Fruit fly (Drosophila melanogaster): Measurements from ENCODE around the gene Spn28Dc.
A peak's percentile ranks its signal among the peaks of the same experiment; 100 is the strongest.

The Spn28Dc gene

dm6 chr2L:8000578-8001040, 6.4 kb downstream of the Spn28Dc start:
- no peak for TF ChIP-seq ovo (GFP tag; optimal IDR thresholded peaks at IDR 0.05)
- TF ChIP-seq CG14711 (tag; optimal IDR thresholded peaks at IDR 0.05), result peak; percentile 28
- TF ChIP-seq CG1620 (GFP tag; optimal IDR thresholded peaks at IDR 0.05), result no peak
- no peak for TF ChIP-seq bab1 (GFP tag; optimal IDR thresholded peaks at IDR 0.05)
- TF ChIP-seq Mnt (GFP tag; optimal IDR thresholded peaks at IDR 0.05), result peak; percentile 46
- peak; percentile 57 for TF ChIP-seq cic (GFP tag; optimal IDR thresholded peaks at IDR 0.05)
- peak; percentile 27 for TF ChIP-seq CG11617 (GFP tag; optimal IDR thresholded peaks at IDR 0.05)
- no peak for TF ChIP-seq Clk (GFP tag; optimal IDR thresholded peaks at IDR 0.05)
- TF ChIP-seq Hr96 (GFP tag; optimal IDR thresholded peaks at IDR 0.05), result no peak
- peak; percentile 92 for TF ChIP-seq kay (GFP tag; ENCODE audit: borderline replicate concordance)
- TF ChIP-seq CG33017 (tag; optimal IDR thresholded peaks at IDR 0.05), result peak; percentile 67
- TF ChIP-seq CG12768 (GFP tag; optimal IDR thresholded peaks at IDR 0.05), result peak; percentile 70
- peak; percentile 66 for TF ChIP-seq CG7045 (GFP tag; optimal IDR thresholded peaks at IDR 0.05)
- TF ChIP-seq CG5204 (GFP tag; optimal IDR thresholded peaks at IDR 0.05), result no peak
- no peak for TF ChIP-seq tj (GFP tag; optimal IDR thresholded peaks at IDR 0.05)
- no peak for TF ChIP-seq toe (GFP tag; optimal IDR thresholded peaks at IDR 0.05)
- TF ChIP-seq Crg-1 (GFP tag; optimal IDR thresholded peaks at IDR 0.05), result no peak
- no peak for TF ChIP-seq CG7101 (tag; optimal IDR thresholded peaks at IDR 0.05)
- TF ChIP-seq pad (GFP tag; optimal IDR thresholded peaks at IDR 0.05), result no peak

DNA sequence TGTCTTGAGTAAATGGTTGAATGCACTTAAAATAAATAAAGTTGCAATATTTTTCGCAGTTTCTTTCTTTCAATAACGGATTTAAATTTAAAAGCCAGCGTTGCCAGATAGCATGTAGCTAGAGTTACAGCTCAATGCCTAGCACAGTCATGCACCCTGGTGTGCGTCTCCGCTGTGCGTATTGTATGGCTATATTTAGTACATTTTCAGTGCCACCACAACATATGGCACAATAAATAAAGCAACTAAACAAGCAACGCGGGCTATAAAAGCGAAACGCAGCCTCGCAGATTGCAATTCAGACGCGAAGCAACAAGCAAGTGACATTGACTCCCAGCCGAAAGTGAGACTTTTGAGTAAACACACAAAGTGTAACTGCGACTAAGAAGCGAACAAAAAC, 8.4 kb downstream of the Spn28Dc start, which contains the start of gene Sirup:
Gene Sirup, plus strand, starts transcription at position 215 of the 400 bp plus-strand sequence.
- peak; percentile 28 for TF ChIP-seq ovo (GFP tag; optimal IDR thresholded peaks at IDR 0.05)
- no peak for TF ChIP-seq toe (GFP tag; optimal IDR thresholded peaks at IDR 0.05)
- peak; percentile 1 for TF ChIP-seq CG11617 (GFP tag; optimal IDR thresholded peaks at IDR 0.05)
- TF ChIP-seq bab1 (GFP tag; optimal IDR thresholded peaks at IDR 0.05), result peak; percentile 39
- peak; percentile 87 for TF ChIP-seq CG14711 (tag; optimal IDR thresholded peaks at IDR 0.05)
- TF ChIP-seq Clk (GFP tag; optimal IDR thresholded peaks at IDR 0.05), result no peak
- TF ChIP-seq pad (GFP tag; optimal IDR thresholded peaks at IDR 0.05), result no peak
- no peak for TF ChIP-seq cnc (optimal IDR thresholded peaks at IDR 0.05)
- TF ChIP-seq Mnt (GFP tag; optimal IDR thresholded peaks at IDR 0.05), result peak; percentile 63
- peak; percentile 42 for TF ChIP-seq CG12768 (GFP tag; optimal IDR thresholded peaks at IDR 0.05)
- no peak for TF ChIP-seq CG5204 (GFP tag; optimal IDR thresholded peaks at IDR 0.05)
- TF ChIP-seq CG33017 (tag; optimal IDR thresholded peaks at IDR 0.05), result peak; percentile 51
- TF ChIP-seq CG7045 (GFP tag; optimal IDR thresholded peaks at IDR 0.05), result no peak
- TF ChIP-seq cic (GFP tag; optimal IDR thresholded peaks at IDR 0.05), result peak; percentile 50
- TF ChIP-seq tj (GFP tag; optimal IDR thresholded peaks at IDR 0.05), result peak; percentile 27
- TF ChIP-seq CG7101 (tag; optimal IDR thresholded peaks at IDR 0.05), result peak; percentile 34

dm6 chr2L:7998080-7998457, 8.9 kb downstream of the Spn28Dc start, which contains the start of gene CG7227:
Gene CG7227, minus strand, starts transcription at chr2L:7998151.
- TF ChIP-seq bab1 (GFP tag; optimal IDR thresholded peaks at IDR 0.05) (no peak), Mnt (GFP tag; optimal IDR thresholded peaks at IDR 0.05) (no peak)

- TF ChIP-seq Crg-1 (GFP tag; optimal IDR thresholded peaks at IDR 0.05) (no peak), cic (GFP tag; optimal IDR thresholded peaks at IDR 0.05) (no peak), CG14711 (tag; optimal IDR thresholded peaks at IDR 0.05) (no peak), cnc (optimal IDR thresholded peaks at IDR 0.05) (no peak), CG7045 (GFP tag; optimal IDR thresholded peaks at IDR 0.05) (no peak), CG11617 (GFP tag; optimal IDR thresholded peaks at IDR 0.05) (no peak), bab1 (GFP tag; optimal IDR thresholded peaks at IDR 0.05) (no peak), CG33017 (tag; optimal IDR thresholded peaks at IDR 0.05) (no peak), ovo (GFP tag; optimal IDR thresholded peaks at IDR 0.05) (no peak), CG5204 (GFP tag; optimal IDR thresholded peaks at IDR 0.05) (no peak), Clk (GFP tag; optimal IDR thresholded peaks at IDR 0.05) (no peak), Mnt (GFP tag; optimal IDR thresholded peaks at IDR 0.05) (no peak), pad (GFP tag; optimal IDR thresholded peaks at IDR 0.05) (no peak), toe (GFP tag; optimal IDR thresholded peaks at IDR 0.05) (no peak)
Measured at dm6 chr2L:7997290-7998079, 9.5 kb downstream of the Spn28Dc start.

DNA sequence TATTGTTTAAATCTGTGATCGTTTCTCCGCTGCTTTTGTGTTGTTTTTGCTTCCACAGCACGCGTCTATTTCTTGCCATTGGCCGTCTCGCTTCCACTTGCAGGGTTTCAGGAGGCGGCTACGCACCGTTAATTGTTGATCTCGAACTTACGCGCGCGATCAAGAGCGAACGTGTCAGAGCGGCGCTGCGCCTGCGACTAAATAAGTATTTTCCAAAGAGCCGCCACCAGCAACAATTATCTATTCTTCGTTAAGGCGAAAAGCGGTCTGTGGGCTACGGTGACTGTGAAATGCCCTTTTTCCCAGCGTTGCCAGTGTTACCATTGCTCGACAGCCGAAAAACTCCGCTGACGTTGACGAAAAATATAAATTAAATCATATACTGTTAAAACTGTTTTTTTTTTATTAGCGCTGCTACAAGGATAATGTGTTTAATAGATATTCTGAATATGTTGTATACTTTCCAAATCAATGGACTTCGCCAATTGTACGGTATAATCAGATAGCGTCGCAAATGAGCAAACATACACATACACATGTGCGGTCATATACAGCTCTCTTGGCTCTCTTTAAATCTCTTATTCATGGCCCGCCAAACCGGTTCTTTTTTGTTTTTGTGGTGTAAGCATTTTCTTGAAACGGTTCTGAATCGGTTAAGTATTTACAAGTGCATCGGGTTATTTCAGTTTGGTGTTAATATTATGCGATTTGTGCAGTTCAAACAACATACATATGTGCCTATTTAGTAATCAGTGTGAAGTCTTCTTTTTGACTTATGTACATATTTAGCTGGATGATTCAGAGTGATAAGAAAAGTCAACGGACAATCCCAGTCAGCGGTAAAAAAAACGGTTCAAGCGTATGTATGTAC, 12.8 kb downstream of the Spn28Dc start, which contains the start of gene pes:
Gene pes, minus strand, starts transcription at position 201 of the 871 bp plus-strand sequence.
- peak; percentile 93 for TF ChIP-seq toe (GFP tag; optimal IDR thresholded peaks at IDR 0.05)
- peak; percentile 69 for TF ChIP-seq CG1620 (GFP tag; optimal IDR thresholded peaks at IDR 0.05)
- no peak for TF ChIP-seq kay (GFP tag; ENCODE audit: borderline replicate concordance)
- TF ChIP-seq cnc (optimal IDR thresholded peaks at IDR 0.05), result no peak
- TF ChIP-seq Mnt (GFP tag; optimal IDR thresholded peaks at IDR 0.05), result peak; percentile 83
- no peak for TF ChIP-seq CG5204 (GFP tag; optimal IDR thresholded peaks at IDR 0.05)
- TF ChIP-seq Hr96 (GFP tag; optimal IDR thresholded peaks at IDR 0.05), result peak; percentile 92
- TF ChIP-seq CG7045 (GFP tag; optimal IDR thresholded peaks at IDR 0.05), result peak; percentile 91
- peak; percentile 86 for TF ChIP-seq cic (GFP tag; optimal IDR thresholded peaks at IDR 0.05)
- peak; percentile 94 for TF ChIP-seq CG11617 (GFP tag; optimal IDR thresholded peaks at IDR 0.05)
- no peak for TF ChIP-seq Crg-1 (GFP tag; optimal IDR thresholded peaks at IDR 0.05)
- TF ChIP-seq CG12768 (GFP tag; optimal IDR thresholded peaks at IDR 0.05), result peak; percentile 94
- no peak for TF ChIP-seq tj (GFP tag; optimal IDR thresholded peaks at IDR 0.05)
- TF ChIP-seq CG14711 (tag; optimal IDR thresholded peaks at IDR 0.05), result peak; percentile 85
- no peak for TF ChIP-seq CG7101 (tag; optimal IDR thresholded peaks at IDR 0.05)
- TF ChIP-seq Clk (GFP tag; optimal IDR thresholded peaks at IDR 0.05), result peak; percentile 88
- no peak for TF ChIP-seq CG33017 (tag; optimal IDR thresholded peaks at IDR 0.05)
- TF ChIP-seq ovo (GFP tag; optimal IDR thresholded peaks at IDR 0.05), result peak; percentile 77
- TF ChIP-seq pad (GFP tag; optimal IDR thresholded peaks at IDR 0.05), result peak; percentile 86
- TF ChIP-seq bab1 (GFP tag; optimal IDR thresholded peaks at IDR 0.05), result peak; percentile 94

Measured in whole organism, adult.